Fruit fly (Drosophila melanogaster) S2 (cell line): ENCODE results near the gene Nca.

Experiments used
- CG8478 ChIP-seq: fragments of >200 bp; optimal IDR thresholded peaks from 2 replicates; lab custom pipeline; 2018
- CTCF ChIP-seq, 2 experiments: fragments of >200 bp; optimal IDR thresholded peaks; 2 replicates each; lab custom pipeline; 2018

DNA sequence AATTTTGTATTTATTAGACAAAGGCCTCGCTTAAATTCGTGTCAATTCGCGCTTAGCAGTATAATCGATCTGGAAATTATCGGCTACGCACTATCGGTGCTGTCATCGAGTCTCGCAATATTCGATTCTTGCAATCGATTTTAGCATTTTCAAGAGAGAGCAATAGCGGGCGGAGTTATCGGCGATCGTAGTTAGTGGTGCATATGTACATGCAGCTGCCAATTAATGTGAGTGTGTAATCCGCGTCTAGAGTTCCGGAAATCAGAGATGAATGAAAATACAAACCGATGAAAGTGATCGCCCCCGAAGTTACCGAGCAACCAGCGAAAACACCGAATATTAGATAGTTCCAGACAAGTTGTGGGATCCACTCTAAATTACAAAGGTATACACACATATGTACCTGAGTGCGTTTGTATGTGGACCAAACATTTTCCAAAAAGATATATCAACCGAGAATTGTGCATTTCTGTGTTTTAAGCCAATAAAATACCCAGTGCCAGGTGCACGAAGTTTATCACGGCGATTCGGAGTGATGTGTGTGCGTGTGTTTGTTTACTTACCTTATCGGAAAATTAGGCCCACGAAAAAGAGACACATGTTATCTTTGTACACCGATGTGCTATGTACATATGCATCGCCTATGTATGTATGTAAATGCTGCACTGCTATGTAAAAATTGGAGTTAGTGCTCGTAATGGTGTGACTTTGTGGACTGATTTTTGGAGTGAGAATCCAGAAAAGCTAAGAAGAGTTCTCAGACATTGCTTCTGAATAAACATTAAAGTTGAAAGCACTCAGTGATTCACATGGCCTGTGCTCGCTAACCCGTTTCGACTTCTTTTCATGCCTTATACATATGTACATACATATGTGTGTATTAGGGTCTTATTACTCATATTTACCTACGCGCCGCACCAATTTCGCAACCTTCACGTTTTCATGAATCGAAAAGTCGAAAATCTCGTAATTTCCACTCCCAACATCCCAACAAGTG, 14.9 kb downstream of the Nca start:
- TF ChIP-seq CG8478 (lab: Kevin White, UChicago) (no peak), CTCF (optimal IDR thresholded peaks at IDR 0.05; lab: Kevin White, UChicago) (peak; percentile 20 to 27)
